Fruit fly (Drosophila melanogaster): ENCODE measurements around the gene CG7573.

The CG7573 gene

dm6 chr3L:11296150-11296800 lies 15.3 kb upstream of the CG7573 start (continued):
- TF ChIP-seq gcm (GFP tag; optimal IDR thresholded peaks at IDR 0.05) (peak; percentile 88), Trl (optimal IDR thresholded peaks at IDR 0.05) (peak; percentile 60 to 75), Trl (GFP tag; optimal IDR thresholded peaks at IDR 0.05) (peak; percentile 57), Usf (GFP tag; optimal IDR thresholded peaks at IDR 0.05) (peak; percentile 89), HHEX (GFP tag; optimal IDR thresholded peaks at IDR 0.05) (peak; percentile 82), CG7556 (GFP tag; optimal IDR thresholded peaks at IDR 0.05) (peak; percentile 99), B-H1 (GFP tag; IDR thresholded peaks at IDR 0.05) (peak; percentile 66; the same call in 2 of the 3 replicates), CG10565 (GFP tag; optimal IDR thresholded peaks at IDR 0.05) (peak; percentile 44), CG1602 (GFP tag; optimal IDR thresholded peaks at IDR 0.05) (peak; percentile 84), CG14860 (GFP tag; IDR thresholded peaks at IDR 0.05; ENCODE audit: partially characterized antibody) (no peak), insv (GFP tag; optimal IDR thresholded peaks at IDR 0.05) (peak in 1 of 2 experiments; percentile 57), seq (GFP tag; IDR thresholded peaks at IDR 0.05) (peak; percentile 80), CG6791 (GFP tag; IDR thresholded peaks at IDR 0.05; ENCODE audit: partially characterized antibody) (no peak), vvl (GFP tag; IDR thresholded peaks at IDR 0.05) (peak; percentile 71), NfI (GFP tag; optimal IDR thresholded peaks at IDR 0.05) (peak; percentile 82), CG9215 (GFP tag; IDR thresholded peaks at IDR 0.05) (peak; percentile 78), CG4404 (GFP tag; IDR thresholded peaks at IDR 0.05) (no peak; the same call in 1 of the 2 replicates), CG17328 (GFP tag; IDR thresholded peaks at IDR 0.05) (peak; percentile 84), Sin3A (optimal IDR thresholded peaks at IDR 0.05) (no peak), B-H2 (GFP tag; optimal IDR thresholded peaks at IDR 0.05) (no peak), Scr (GFP tag; IDR thresholded peaks at IDR 0.05; ENCODE audit: partially characterized antibody) (no peak), CG14667 (GFP tag; IDR thresholded peaks at IDR 0.05) (peak; percentile 49), NK7.1 (GFP tag; optimal IDR thresholded peaks at IDR 0.05) (peak; percentile 57), CG7271 (tag; optimal IDR thresholded peaks at IDR 0.05) (no peak), hb (GFP tag; IDR thresholded peaks at IDR 0.05; ENCODE audit: partially characterized antibody) (peak; percentile 17; the same call in 1 of the 3 replicates), Asciz (GFP tag; optimal IDR thresholded peaks at IDR 0.05) (peak; percentile 92), Ets65A (GFP tag) (peak; percentile 92), CG4424 (GFP tag; optimal IDR thresholded peaks at IDR 0.05) (peak; percentile 93), twi (tag; optimal IDR thresholded peaks at IDR 0.05) (peak; percentile 85), CG12236 (GFP tag; optimal IDR thresholded peaks at IDR 0.05) (peak; percentile 66), D19B (GFP tag; optimal IDR thresholded peaks at IDR 0.05) (peak; percentile 69), CG7987 (GFP tag; optimal IDR thresholded peaks at IDR 0.05) (no peak), Dll (GFP tag; IDR thresholded peaks at IDR 0.05; ENCODE audit: partially characterized antibody) (no peak), slou (GFP tag; optimal IDR thresholded peaks at IDR 0.05) (peak; percentile 53), ac (GFP tag; optimal IDR thresholded peaks at IDR 0.05) (no peak), zfh2 (GFP tag; optimal IDR thresholded peaks at IDR 0.05) (peak; percentile 82), org-1 (GFP tag; optimal IDR thresholded peaks at IDR 0.05) (peak; percentile 90), CG4328 (GFP tag; optimal IDR thresholded peaks at IDR 0.05) (peak; percentile 86), CG7372 (GFP tag; IDR thresholded peaks at IDR 0.05) (peak; percentile 79), CG43689 (GFP tag; IDR thresholded peaks at IDR 0.05) (peak; percentile 56), Dref (GFP tag; IDR thresholded peaks at IDR 0.05) (no peak), CG13424 (tag; optimal IDR thresholded peaks at IDR 0.05) (peak; percentile 92), disco-r (GFP tag; optimal IDR thresholded peaks at IDR 0.05) (peak; percentile 45), cg (GFP tag; optimal IDR thresholded peaks at IDR 0.05) (no peak), CG10147 (GFP tag; optimal IDR thresholded peaks at IDR 0.05) (peak; percentile 88), CG17912 (GFP tag; optimal IDR thresholded peaks at IDR 0.05) (no peak), CG17361 (GFP tag; IDR thresholded peaks at IDR 0.05) (peak; percentile 99), CG13296 (GFP tag; optimal IDR thresholded peaks at IDR 0.05) (peak; percentile 80), CG6175 (GFP tag; IDR thresholded peaks at IDR 0.05) (peak; percentile 95), CG31388 (GFP tag; optimal IDR thresholded peaks at IDR 0.05) (peak; percentile 77), Lpt (GFP tag; optimal IDR thresholded peaks at IDR 0.05) (no peak)

Measured in whole organism, embryonic.